Fruit fly (Drosophila melanogaster) Kc167 (cell line): ENCODE data around the gene CG17982.

Source experiments
- Myc ChIP-seq: fragments of >200 bp; optimal IDR thresholded peaks from 2 replicates; lab custom pipeline; 2017; ENCODE audit warnings: missing external identifiers
- Sin3A ChIP-seq: fragments of >200 bp; optimal IDR thresholded peaks from 2 replicates; lab custom pipeline; 2018; ENCODE audit warnings: missing external identifiers
- h ChIP-seq: fragments of >200 bp; optimal IDR thresholded peaks from 3 replicates; lab custom pipeline; 2018; ENCODE audit warnings: missing external identifiers
- insv ChIP-seq: fragments of >200 bp; optimal IDR thresholded peaks from 3 replicates; lab custom pipeline; 2018; ENCODE audit warnings: missing external identifiers
- psq ChIP-seq: fragments of >200 bp; optimal IDR thresholded peaks from 2 replicates; lab custom pipeline; 2017; ENCODE audit warnings: missing external identifiers
- ttk ChIP-seq: sonication (Bioruptor generic); optimal IDR thresholded peaks from 2 replicates; lab custom pipeline; 2017; ENCODE audit warnings: missing external identifiers

CG17982 gene

DNA sequence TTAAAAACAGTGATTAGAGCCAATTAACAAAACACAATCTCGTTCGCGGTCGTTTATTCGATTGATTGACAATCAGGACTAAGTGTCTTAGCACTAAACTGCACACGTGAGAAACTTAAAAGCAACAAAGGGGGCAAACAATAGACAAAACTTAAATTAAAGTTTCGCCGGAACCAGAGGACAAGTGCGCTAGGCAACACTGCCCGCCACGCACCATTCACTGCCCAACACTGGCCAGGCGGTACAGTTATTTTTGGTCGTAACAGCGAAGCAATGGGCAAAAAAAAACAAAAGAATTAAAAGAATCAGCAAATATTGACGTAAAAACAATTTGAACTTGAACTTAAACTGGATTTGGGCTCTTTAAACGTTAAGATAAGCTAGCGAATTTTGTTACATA lies 6.3 kb downstream of the CG17982 start:
- TF ChIP-seq ttk (lab: Kevin White, UChicago) = no peak
- TF ChIP-seq psq = no peak

DNA sequence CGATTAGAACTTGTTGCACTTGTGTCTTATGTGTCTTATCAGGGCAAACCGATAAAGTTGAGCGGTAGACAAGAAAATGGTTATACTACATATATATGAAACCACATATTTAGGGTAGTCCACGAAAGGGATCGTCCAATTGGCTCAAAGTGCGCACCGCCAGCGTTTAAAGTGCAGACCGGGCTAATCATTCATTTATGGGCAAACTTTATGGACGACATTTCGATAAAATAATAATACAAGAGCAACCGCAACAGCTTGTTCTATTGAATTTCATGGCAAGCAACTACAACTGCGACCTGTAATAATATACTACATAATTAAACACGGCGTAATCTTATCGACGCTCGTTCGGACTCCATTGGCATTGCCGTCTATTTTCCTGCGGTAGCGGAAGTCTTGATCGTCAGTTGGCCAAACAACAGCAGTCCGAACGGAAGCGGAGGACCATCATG lies 8.2 kb downstream of the CG17982 start, which contains the start of the genes cyr and CG2120:
cyr (minus strand) TSS at position 294 of the 455 bp plus-strand sequence.
CG2120 (plus strand) TSS at position 405 of the 455 bp plus-strand sequence.
- TF ChIP-seq h = no peak

DNA sequence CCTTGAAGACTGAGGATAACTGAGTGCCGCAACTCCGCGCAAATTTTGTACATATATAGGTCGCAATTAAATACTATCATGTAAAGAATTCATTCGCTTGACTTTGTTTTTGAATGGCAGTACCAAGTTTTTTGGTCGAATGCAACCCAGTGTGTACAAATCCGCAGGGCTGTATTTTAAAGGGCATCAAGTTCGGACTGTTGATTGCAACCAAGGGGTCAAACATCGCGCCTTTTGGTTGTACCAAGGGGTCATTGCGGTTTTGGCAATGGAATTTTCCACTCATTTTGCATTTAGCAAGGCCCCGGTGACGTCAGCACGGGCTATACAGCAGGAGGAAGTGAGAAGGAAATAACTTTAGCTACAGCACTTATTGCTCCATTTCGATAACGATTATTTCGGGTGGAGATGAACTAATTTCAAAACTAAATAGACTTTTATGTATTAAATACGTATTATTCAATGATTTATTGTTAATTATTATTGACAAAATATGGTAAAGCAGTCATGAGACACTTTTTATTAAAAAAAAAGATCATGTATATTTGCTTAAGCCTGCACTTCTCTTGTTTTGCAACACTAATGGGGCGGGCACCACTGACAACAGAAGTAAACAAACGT lies 11.8 kb downstream of the CG17982 start, which contains the start of gene CG10958:
CG10958 (plus strand) TSS at position 593 of the 621 bp plus-strand sequence.
- TF ChIP-seq insv (lab: Kevin White, UChicago) (no peak), psq (no peak), h (no peak), Sin3A (lab: Kevin White, UChicago) (no peak), ttk (lab: Kevin White, UChicago) (no peak), Myc (lab: Kevin White, UChicago) (no peak)

DNA sequence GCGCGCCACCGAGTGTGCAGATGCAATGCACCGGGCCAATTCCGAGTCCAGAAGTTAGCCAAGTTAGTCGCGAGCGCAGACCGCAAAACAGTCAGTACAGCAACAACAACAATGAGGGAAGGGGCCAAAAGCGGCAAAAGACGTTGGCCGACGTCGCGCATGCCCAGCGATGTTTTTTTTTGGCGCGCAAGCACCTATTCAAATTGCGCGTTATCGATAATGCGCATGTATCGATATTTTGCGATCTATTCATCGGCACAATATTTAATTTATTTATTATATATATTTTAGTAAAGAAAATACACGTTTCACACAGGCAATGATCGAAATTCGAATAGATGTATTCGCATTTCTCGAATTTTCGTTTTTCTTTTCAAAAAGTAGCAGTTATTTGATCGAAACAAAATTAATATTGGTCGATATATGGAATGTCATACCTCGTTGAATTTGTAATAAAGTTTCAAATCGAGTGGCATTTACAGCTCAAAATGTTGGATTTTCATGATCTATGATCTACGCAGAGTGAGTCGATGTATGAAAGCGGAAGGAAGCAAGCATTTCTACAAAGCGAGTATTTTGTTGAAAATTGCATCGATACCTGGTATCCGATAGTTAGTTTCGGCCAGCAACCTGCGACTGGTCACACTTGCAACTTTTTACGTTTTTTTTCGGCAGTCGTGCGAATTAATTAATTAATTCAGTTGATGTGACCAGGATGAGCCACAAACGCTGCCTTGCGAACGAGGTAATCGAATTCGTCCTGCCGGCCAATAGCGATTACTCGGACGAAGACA lies 14.2 kb downstream of the CG17982 start, which contains the start of gene CG2116:
CG2116 (plus strand) TSS at position 609 of the 794 bp plus-strand sequence.
- no peak for TF ChIP-seq Myc (lab: Kevin White, UChicago)
- TF ChIP-seq h = no peak
- TF ChIP-seq ttk (lab: Kevin White, UChicago) = no peak
- TF ChIP-seq insv (lab: Kevin White, UChicago) = no peak
- no peak for TF ChIP-seq Sin3A (lab: Kevin White, UChicago)
- no peak for TF ChIP-seq psq

DNA sequence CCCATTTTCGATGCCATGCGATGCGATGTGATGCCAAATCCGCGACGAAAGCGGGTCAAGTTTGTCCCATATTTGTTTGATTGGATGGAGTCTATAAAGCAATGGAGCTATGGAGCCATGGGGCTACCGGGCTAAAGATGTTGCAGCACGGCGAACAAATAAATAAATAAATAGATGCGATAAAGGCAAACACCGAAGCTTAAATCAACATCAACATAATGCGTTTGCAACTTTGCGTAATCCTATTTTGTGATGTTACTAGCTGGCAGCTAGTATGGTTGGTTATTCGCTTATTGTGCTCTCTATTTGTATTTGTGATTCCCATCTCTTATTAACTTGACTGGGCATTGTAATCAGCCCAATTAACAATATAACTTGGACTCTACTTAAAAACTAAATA lies 15.5 kb downstream of the CG17982 start:
- no peak for TF ChIP-seq Myc (lab: Kevin White, UChicago)
- TF ChIP-seq insv (lab: Kevin White, UChicago) = no peak
- TF ChIP-seq h = no peak
- no peak for TF ChIP-seq ttk (lab: Kevin White, UChicago)
- TF ChIP-seq psq = no peak
- TF ChIP-seq Sin3A (lab: Kevin White, UChicago) = no peak

DNA sequence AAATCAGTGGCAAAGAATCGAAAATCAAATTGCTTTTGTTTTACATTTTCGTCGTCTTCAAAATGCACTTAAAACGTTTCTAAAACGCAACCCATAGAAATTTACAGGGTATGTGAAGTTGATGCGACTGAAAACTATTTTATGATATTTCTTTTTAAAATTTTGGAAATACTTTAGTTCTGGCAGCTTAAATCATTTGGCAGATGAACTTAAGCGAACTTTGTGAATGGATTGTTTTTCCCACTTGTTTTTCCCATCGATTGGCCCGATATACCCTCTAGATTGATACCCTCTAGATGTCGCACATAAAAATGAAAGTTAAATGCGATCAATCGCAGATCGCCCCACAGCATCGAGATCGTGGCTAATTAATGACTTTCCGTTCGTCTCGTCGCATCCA lies 17.5 kb downstream of the CG17982 start:
- TF ChIP-seq h = no peak
- no peak for TF ChIP-seq Myc (lab: Kevin White, UChicago)
- no peak for TF ChIP-seq insv (lab: Kevin White, UChicago)
- no peak for TF ChIP-seq psq
- no peak for TF ChIP-seq Sin3A (lab: Kevin White, UChicago)
- no peak for TF ChIP-seq ttk (lab: Kevin White, UChicago)

DNA sequence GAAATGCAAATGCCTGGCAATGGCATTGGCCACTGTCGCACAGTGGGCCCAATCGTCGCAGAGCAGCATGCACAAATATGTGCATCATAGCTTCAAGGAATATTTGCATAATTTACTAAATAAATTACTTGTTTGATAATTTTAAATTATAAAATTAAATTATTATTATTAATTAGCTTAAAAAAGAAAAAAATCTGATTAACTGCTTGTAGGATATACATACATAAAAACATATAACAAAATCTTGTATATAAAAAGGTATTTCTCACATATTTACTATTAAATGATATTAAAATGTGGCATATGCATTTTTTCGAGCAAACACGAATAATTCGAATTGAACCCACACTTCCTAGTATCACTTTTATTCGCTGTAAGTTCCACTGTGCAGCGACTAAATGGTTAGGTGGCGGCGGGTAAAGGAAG lies 18.4 kb downstream of the CG17982 start:
- TF ChIP-seq ttk (lab: Kevin White, UChicago) (no peak), h (no peak), insv (lab: Kevin White, UChicago) (no peak), Sin3A (lab: Kevin White, UChicago) (no peak), psq (no peak), Myc (lab: Kevin White, UChicago) (no peak)

DNA sequence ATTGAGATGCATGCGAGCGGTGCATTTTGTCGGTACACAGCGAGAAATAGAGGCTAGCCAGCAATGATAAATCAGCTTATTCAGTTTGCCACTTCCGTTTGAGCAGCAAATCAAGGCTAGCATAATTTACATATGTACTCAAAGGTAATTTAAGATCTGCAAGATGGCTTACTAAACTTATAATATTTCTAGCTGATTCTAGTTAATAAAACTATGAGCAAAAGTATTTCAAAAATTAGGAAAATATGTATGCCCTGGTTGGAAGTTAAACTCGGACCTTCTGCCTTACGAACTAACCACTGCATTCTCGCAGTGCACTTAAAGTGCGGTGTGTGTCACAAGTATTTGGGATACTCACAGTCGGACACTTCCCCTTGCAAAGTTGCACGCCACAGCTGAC lies 20.8 kb downstream of the CG17982 start:
- TF ChIP-seq psq (no peak), Sin3A (lab: Kevin White, UChicago) (no peak), h (no peak), ttk (lab: Kevin White, UChicago) (no peak), insv (lab: Kevin White, UChicago) (no peak), Myc (lab: Kevin White, UChicago) (no peak)

DNA sequence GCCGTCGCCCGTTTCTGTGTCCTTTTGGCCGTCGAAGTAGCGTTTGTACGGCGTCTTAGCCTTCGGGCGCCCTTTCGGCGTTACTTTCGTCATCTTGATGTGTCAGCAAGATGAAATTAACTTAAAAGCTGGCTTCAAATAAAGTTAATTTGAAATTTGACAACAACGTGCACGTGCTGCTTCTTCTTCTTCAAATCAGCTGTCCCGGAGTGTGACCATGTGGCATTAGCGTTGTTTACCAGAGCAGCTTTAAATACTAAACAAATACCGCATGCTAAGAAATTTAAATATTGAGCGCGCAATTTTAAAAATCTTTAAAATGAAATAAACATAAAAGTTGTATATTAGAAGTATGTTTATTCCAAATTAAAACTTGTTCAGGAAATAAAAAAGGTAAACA lies 22.7 kb downstream of the CG17982 start, which contains the start of gene CG2260:
CG2260 (minus strand) TSS at position 209 of the 400 bp plus-strand sequence.
- TF ChIP-seq psq = no peak
- no peak for TF ChIP-seq Myc (lab: Kevin White, UChicago)
- TF ChIP-seq insv (lab: Kevin White, UChicago) = no peak
- TF ChIP-seq Sin3A (lab: Kevin White, UChicago) = no peak
- no peak for TF ChIP-seq h
- TF ChIP-seq ttk (lab: Kevin White, UChicago) = no peak

DNA sequence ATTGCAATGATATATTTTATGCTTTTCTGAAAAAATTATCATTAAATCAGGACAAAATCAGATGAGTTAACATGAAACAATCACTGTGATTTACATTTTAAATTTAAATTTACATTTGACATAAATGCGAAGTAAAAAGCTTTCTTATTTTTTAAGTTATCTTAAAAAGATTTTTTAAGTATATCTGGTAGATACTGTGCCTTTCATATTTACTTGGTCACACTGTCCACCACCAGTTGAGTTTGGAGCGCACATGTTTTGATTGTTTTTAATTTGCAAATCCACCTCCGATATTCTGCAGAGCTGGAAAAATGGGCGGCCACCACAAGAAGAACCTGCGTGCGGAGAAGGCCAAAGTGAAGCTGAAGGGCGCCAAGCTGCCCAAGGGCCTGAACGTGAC lies 26.8 kb downstream of the CG17982 start, which contains the start of gene CG1575:
CG1575 (plus strand) TSS at position 200 of the 400 bp plus-strand sequence.
- TF ChIP-seq insv (lab: Kevin White, UChicago) (no peak), Myc (lab: Kevin White, UChicago) (no peak), h (no peak), Sin3A (lab: Kevin White, UChicago) (no peak), ttk (lab: Kevin White, UChicago) (no peak), psq (no peak)

DNA sequence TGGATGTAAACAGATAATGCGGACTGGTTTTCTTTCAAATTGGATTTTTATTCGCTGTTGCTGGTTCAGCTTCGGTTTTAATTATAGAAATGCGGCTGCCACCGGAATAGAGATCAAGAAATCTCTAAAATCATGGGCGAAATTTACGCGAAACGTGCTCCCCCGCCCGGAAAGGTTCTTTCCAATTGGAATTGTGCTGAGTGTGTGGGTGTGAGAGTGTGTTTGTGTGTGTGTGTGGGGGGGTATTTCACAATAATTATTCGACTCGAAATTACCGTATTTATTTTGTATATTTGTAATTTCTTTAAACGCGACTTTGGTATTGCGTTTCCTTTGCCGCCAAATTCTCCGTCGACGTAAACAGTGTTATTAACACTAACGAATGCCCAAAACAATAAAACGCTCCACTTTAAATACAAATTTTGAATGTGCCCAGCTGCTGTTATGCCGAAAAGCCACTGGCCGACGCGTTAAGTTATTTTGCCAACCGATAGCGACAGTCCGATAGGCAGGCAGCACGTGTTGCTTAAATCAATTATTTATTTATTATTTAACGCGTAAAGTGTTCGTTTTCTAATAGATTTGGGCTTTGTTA lies 27.8 kb downstream of the CG17982 start, which contains the start of gene Gclc:
Gclc (minus strand) TSS at position 431 of the 595 bp plus-strand sequence.
- TF ChIP-seq psq (no peak), insv (lab: Kevin White, UChicago) (no peak), h (no peak), ttk (lab: Kevin White, UChicago) (no peak), Sin3A (lab: Kevin White, UChicago) (no peak), Myc (lab: Kevin White, UChicago) (no peak)

DNA sequence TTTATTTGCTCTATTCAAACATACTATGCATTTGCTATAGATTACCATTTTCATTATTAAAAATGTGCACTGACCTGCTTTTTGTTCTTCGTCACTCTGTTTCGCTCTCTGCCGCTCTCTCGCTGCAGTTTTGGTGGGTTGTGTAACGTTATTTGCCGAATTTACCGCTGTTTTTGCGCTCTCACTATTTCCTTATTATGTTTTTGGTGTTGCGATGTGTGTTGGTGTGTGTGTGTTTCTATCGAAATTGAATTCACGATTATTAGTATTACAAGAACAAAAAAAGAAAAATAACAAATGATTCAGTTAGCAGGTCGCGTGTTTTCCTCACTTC lies 28.3 kb downstream of the CG17982 start:
- no peak for TF ChIP-seq Sin3A (lab: Kevin White, UChicago)
- TF ChIP-seq psq = no peak
- no peak for TF ChIP-seq h
- no peak for TF ChIP-seq ttk (lab: Kevin White, UChicago)
- TF ChIP-seq insv (lab: Kevin White, UChicago) = no peak
- no peak for TF ChIP-seq Myc (lab: Kevin White, UChicago)
